Fruit fly (Drosophila melanogaster): ENCODE measurements around the gene CG32536.

DNA sequence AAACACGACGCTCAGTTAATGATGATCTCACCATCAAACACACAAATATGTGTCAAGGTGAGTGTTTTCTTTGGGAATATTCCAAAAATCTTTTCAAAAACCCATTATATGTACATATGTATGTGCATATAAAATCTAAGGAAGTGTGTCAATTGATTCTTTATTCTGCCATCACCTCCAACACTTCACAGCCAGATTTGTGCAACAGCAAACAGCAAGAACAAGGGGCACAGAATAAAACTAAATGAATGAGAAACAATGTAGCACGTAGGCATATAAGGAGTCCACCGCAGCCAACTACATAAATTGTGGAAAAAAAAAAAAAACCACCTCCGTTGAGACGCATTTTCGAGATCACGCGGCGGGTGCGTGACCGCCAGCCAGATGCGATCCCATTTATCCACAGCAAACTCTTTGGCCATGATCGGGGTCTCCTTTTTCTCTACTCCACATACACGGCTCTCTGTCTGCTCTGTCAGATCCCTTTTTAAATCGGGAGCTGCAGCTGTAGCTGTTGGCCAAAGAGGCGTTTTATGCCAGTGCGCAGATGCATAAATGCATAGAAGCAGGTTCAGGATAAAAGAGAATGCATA, 19.2 kb upstream of the CG32536 start:
- TF ChIP-seq CG15710 (tag; optimal IDR thresholded peaks at IDR 0.05) (no peak), CG32121 (GFP tag; IDR thresholded peaks at IDR 0.05) (no peak), rn (GFP tag; IDR thresholded peaks at IDR 0.05) (no peak)
